Fruit fly (Drosophila melanogaster) whole organism, adult: ENCODE measurements around the gene CG31538.

Experiments
- CG5204 ChIP-seq: fragments of 200-800 bp; sonication (Bioruptor generic); optimal IDR thresholded peaks from 2 replicates; lab custom pipeline; 2016; ENCODE audit warnings: missing biosample characterization, missing genetic modification characterization
- Clk ChIP-seq: fragments of 200-800 bp; sonication (Bioruptor generic); optimal IDR thresholded peaks from 2 replicates; lab custom pipeline; 2017; ENCODE audit warnings: missing biosample characterization, missing genetic modification characterization
- Hr96 ChIP-seq: fragments of 200-800 bp; sonication (Bioruptor generic); optimal IDR thresholded peaks from 2 replicates; lab custom pipeline; 2016; ENCODE audit warnings: missing biosample characterization, missing genetic modification characterization
- bab1 ChIP-seq: fragments of 200-800 bp; sonication (Bioruptor generic); optimal IDR thresholded peaks from 3 replicates; lab custom pipeline; 2019; ENCODE audit warnings: missing biosample characterization, mild to moderate bottlenecking, missing genetic modification characterization, moderate library complexity
- kay ChIP-seq: fragments of 200-800 bp; sonication (Bioruptor generic); peaks from one replicate; lab custom pipeline; 2016; ENCODE audit warnings: missing biosample characterization, missing genetic modification characterization, borderline replicate concordance
- toe ChIP-seq: fragments of 200-800 bp; sonication (Bioruptor generic); optimal IDR thresholded peaks from 2 replicates; lab custom pipeline; 2016; ENCODE audit warnings: missing biosample characterization, missing genetic modification characterization

- TF ChIP-seq Clk (GFP tag; lab: Kevin White, UChicago) (peak; percentile 37), kay (GFP tag; lab: Kevin White, UChicago) (no peak), toe (GFP tag; lab: Kevin White, UChicago) (no peak), CG5204 (GFP tag; lab: Kevin White, UChicago) (no peak), bab1 (peak; percentile 13), Hr96 (GFP tag; lab: Kevin White, UChicago) (no peak)
Observed at dm6 chr3R:5270806-5271205, 6.8 kb downstream of the CG31538 start.
